Worm (Caenorhabditis elegans) whole organism, L4 larva: Measurements from ENCODE around the gene coq-3.
A peak's percentile ranks its signal among the peaks of the same experiment; 100 is the strongest.

Source experiments
- R02D3.7 ChIP-seq: fragments of 150-350 bp; sonication (generic microtip); optimal IDR thresholded peaks from 3 replicates; lab custom pipeline; 2014; ENCODE audit warnings: missing biosample characterization, missing genetic modification characterization
- ceh-62 ChIP-seq: sonication (generic microtip); optimal IDR thresholded peaks from 2 replicates; lab custom pipeline; 2017; ENCODE audit warnings: missing biosample characterization, missing genetic modification characterization
- egl-27 ChIP-seq: sonication (generic microtip); optimal IDR thresholded peaks from 3 replicates; lab custom pipeline; 2017; ENCODE audit warnings: missing biosample characterization, missing genetic modification reagents, missing genetic modification characterization
- lir-3 ChIP-seq: sonication (generic microtip); optimal IDR thresholded peaks from 2 replicates; lab custom pipeline; 2016; ENCODE audit warnings: mild to moderate bottlenecking, missing genetic modification characterization, missing compliant biosample characterization
- madf-9 ChIP-seq: fragments of 200-800 bp; sonication (Bioruptor generic); conservative IDR thresholded peaks from 2 replicates; pipeline ENCODE4 v1.3.6; 2022; ENCODE audit warnings: missing genetic modification reagents, missing genetic modification characterization, missing compliant biosample characterization
- mxl-2 ChIP-seq: fragments of 200-800 bp; sonication (Bioruptor generic); conservative IDR thresholded peaks from 2 replicates; pipeline ENCODE4 v1.3.6; 2022; ENCODE audit warnings: missing genetic modification reagents, missing genetic modification characterization, missing compliant biosample characterization
- nhr-10 ChIP-seq: fragments of 150-350 bp; optimal IDR thresholded peaks from 2 replicates; lab custom pipeline; 2014; ENCODE audit warnings: missing biosample characterization, missing genetic modification characterization
- nhr-28 ChIP-seq: fragments of 150-350 bp; optimal IDR thresholded peaks from 2 replicates; lab custom pipeline; 2014; ENCODE audit warnings: missing biosample characterization, missing genetic modification characterization
- snpc-4 ChIP-seq: fragments of 150-350 bp; optimal IDR thresholded peaks from 2 replicates; lab custom pipeline; 2014; ENCODE audit warnings: missing biosample characterization, missing genetic modification characterization
- unc-62 ChIP-seq, 3 experiments: fragments of 150-350 bp in 1 of 3; sonication (generic microtip); optimal IDR thresholded peaks in 2 of 3; peaks in 1 of 3; 1 replicate in 1 of 3; 2 replicates in 2 of 3; lab custom pipeline; 2014 to 2017; ENCODE audit warnings: missing biosample characterization in 3 of 3, missing genetic modification characterization in 3 of 3, missing genetic modification reagents in 3 of 3, missing genotype in 1 of 3
- zfp-2 ChIP-seq: sonication (generic microtip); optimal IDR thresholded peaks from 2 replicates; lab custom pipeline; 2016; ENCODE audit warnings: mild to moderate bottlenecking, missing genetic modification characterization, missing compliant biosample characterization

- TF ChIP-seq nhr-10 (tag; lab: Kevin White, UChicago) = no peak
- TF ChIP-seq R02D3.7 (tag; lab: Kevin White, UChicago) = no peak
- no peak for TF ChIP-seq madf-9 (GFP tag; lab: Robert Waterston, UW)
- TF ChIP-seq egl-27 = no peak
- TF ChIP-seq nhr-28 = no peak
- peak; percentile 36 for TF ChIP-seq snpc-4 (tag; lab: Kevin White, UChicago)
- no peak for TF ChIP-seq lir-3 (tag; lab: Kevin White, UChicago)
- no peak for TF ChIP-seq zfp-2
- no peak for TF ChIP-seq ceh-62
- no peak for TF ChIP-seq mxl-2 (GFP tag; lab: Robert Waterston, UW)
- peak in 1 of 2 experiments; percentile 25 for TF ChIP-seq unc-62 (GFP tag; optimal IDR thresholded peaks at IDR 0.05 in 1 of 2; lab: Kevin White, UChicago)
- TF ChIP-seq unc-62 (tag; optimal IDR thresholded peaks at IDR 0.05; lab: Kevin White, UChicago) = no peak
These were observed 31.4 kb downstream of the coq-3 start for ce11 chrIV:14764719-14765173.
